Worm (Caenorhabditis elegans): ENCODE data around the gene E04F6.15.

E04F6.15 gene

DNA sequence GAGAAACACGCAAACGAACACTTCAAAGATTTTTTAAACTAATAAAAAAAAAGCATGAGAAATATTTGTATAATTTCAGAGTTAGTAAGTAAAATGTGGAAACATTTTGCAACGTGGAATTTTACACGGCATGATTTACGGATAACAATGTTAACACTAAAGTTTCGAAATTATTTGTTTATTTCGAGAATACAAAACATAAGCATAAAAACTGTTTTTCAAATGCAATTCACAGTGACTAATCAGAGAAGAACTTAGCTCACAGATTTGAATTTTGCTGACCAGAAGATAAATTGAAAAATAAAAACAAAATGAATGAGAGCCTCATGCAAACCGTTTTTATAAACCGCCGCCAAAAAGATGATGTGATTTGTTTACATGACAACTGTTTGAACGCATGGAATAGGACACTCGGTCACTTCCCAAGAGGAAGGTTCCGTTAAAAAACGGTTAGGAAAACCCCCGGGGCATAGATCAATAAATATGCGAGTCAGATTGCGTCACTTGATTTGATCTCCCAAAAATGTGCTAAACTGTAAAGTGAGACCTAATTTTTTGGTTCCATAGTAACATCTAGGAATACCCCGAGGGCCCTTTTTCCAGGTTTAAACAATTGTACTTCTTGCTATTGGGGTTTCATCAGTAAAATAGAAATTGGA lies 15.9 kb upstream of the E04F6.15 start, which contains the start of gene clh-3:
Gene clh-3 (minus strand): TSS at position 51 of the 659 bp plus-strand sequence.
- TF ChIP-seq him-1 (tag; optimal IDR thresholded peaks at IDR 0.05) (no peak), dao-5 (tag; optimal IDR thresholded peaks at IDR 0.05) (no peak), W03F9.2 (tag; optimal IDR thresholded peaks at IDR 0.05) (no peak)

DNA sequence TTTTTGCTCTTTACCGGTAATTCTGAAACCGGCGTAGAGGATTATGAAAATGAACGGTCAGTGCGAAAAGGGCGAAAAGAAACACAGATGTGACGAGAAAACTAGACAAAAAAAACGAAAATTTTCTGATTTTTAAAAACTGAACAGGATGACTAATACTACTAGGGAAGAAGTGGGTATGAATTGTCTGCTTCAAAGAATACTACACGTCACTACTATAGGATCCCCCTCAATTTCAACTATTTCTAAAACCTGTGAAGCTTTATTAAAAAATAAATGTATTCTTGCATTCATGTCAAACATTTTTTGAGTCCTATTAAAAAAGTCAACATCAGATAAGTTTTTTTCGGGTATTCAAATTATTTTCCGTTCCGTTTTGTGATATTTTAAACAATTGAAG lies 14.0 kb upstream of the E04F6.15 start:
- TF ChIP-seq W03F9.2 (tag; optimal IDR thresholded peaks at IDR 0.05), result no peak
- TF ChIP-seq dao-5 (tag; optimal IDR thresholded peaks at IDR 0.05), result no peak
- no peak for TF ChIP-seq him-1 (tag; optimal IDR thresholded peaks at IDR 0.05)

- TF ChIP-seq W03F9.2 (tag; optimal IDR thresholded peaks at IDR 0.05) (no peak), dao-5 (tag; optimal IDR thresholded peaks at IDR 0.05) (no peak), him-1 (tag; optimal IDR thresholded peaks at IDR 0.05) (no peak)
These were observed 7.0 kb upstream of the E04F6.15 start, which contains the start of gene E04F6.10 for ce11 chrII:7217047-7217446. Gene E04F6.10, minus strand, starts transcription at chrII:7217147.

- TF ChIP-seq W03F9.2 (tag; optimal IDR thresholded peaks at IDR 0.05), result no peak
- TF ChIP-seq dao-5 (tag; optimal IDR thresholded peaks at IDR 0.05), result no peak
- TF ChIP-seq him-1 (tag; optimal IDR thresholded peaks at IDR 0.05), result no peak
These were observed 2.0 kb upstream of the E04F6.15 start, which contains the start of gene E04F6.9 for ce11 chrII:7212059-7212458. Gene E04F6.9, minus strand, starts transcription at chrII:7212159.

ce11 chrII:7211280-7211679 lies 1.2 kb upstream of the E04F6.15 start, which contains the start of gene E04F6.8:
Gene E04F6.8, minus strand, starts transcription at chrII:7211380.
- no peak for TF ChIP-seq dao-5 (tag; optimal IDR thresholded peaks at IDR 0.05)
- no peak for TF ChIP-seq him-1 (tag; optimal IDR thresholded peaks at IDR 0.05)
- TF ChIP-seq W03F9.2 (tag; optimal IDR thresholded peaks at IDR 0.05), result no peak

DNA sequence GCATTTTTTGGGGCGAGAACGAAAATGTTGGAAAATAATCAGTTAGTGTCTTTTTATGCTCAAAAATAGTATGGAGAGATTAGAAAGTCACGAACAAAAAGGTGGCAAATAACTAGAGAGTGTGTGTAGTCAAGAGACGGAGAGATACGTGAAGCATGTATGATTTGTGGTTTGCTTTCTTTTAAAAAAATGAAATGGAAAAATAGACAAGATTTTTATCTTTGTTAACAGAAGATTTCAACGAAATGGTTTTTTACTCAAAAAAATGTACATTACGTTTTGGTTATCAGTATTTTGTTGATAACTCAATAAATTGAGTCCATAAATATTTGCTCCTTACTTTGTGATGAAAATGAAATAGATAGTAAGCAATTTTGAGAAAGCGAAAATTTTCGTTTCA lies 1.9 kb downstream of the E04F6.15 start, which contains the start of gene dhs-7:
Gene dhs-7 (minus strand): TSS at position 277 of the 400 bp plus-strand sequence.
- TF ChIP-seq him-1 (tag; optimal IDR thresholded peaks at IDR 0.05), result no peak
- no peak for TF ChIP-seq W03F9.2 (tag; optimal IDR thresholded peaks at IDR 0.05)
- TF ChIP-seq dao-5 (tag; optimal IDR thresholded peaks at IDR 0.05), result no peak

DNA sequence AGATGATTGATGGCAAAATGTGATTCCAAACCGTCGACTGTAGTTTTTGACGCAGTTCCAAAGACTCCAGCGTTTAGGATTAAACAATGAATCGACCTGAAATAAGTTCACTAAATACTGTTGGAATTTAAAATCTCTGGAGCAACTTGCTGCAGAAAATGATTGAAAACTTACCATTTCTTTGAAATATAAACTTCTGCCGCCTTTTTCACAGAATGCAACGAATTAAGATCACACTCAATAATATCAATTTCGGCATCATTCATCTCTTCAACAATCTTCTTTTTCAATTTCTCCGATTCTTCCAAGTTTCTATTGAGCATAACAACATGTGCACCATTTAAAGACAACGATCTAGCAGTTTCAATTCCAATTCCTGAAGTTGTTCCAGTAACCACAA lies 2.4 kb downstream of the E04F6.15 start:
- TF ChIP-seq W03F9.2 (tag; optimal IDR thresholded peaks at IDR 0.05) (no peak), him-1 (tag; optimal IDR thresholded peaks at IDR 0.05) (no peak), dao-5 (tag; optimal IDR thresholded peaks at IDR 0.05) (no peak)

ce11 chrII:7205388-7205787 lies 4.7 kb downstream of the E04F6.15 start, which contains the start of gene srd-59:
Gene srd-59, plus strand, starts transcription at chrII:7205688.
- TF ChIP-seq dao-5 (tag; optimal IDR thresholded peaks at IDR 0.05) (no peak), him-1 (tag; optimal IDR thresholded peaks at IDR 0.05) (no peak), W03F9.2 (tag; optimal IDR thresholded peaks at IDR 0.05) (no peak)

ce11 chrII:7204951-7205350 lies 5.1 kb downstream of the E04F6.15 start, which contains the start of gene srd-58:
Gene srd-58, minus strand, starts transcription at chrII:7205051.
- TF ChIP-seq W03F9.2 (tag; optimal IDR thresholded peaks at IDR 0.05) (no peak), him-1 (tag; optimal IDR thresholded peaks at IDR 0.05) (no peak), dao-5 (tag; optimal IDR thresholded peaks at IDR 0.05) (no peak)

- TF ChIP-seq him-1 (tag; optimal IDR thresholded peaks at IDR 0.05), result no peak
- TF ChIP-seq dao-5 (tag; optimal IDR thresholded peaks at IDR 0.05), result no peak
- no peak for TF ChIP-seq W03F9.2 (tag; optimal IDR thresholded peaks at IDR 0.05)
These were observed 7.0 kb downstream of the E04F6.15 start, which contains the start of gene srd-56 for ce11 chrII:7203110-7203509. Gene srd-56, minus strand, starts transcription at chrII:7203210.

ce11 chrII:7200051-7200599 lies 10.0 kb downstream of the E04F6.15 start, which contains the start of gene pcrg-1:
Gene pcrg-1, plus strand, starts transcription at chrII:7200549.
- TF ChIP-seq him-1 (tag; optimal IDR thresholded peaks at IDR 0.05) (peak; percentile 57), W03F9.2 (tag; optimal IDR thresholded peaks at IDR 0.05) (no peak), dao-5 (tag; optimal IDR thresholded peaks at IDR 0.05) (peak; percentile 60)

- TF ChIP-seq him-1 (tag; optimal IDR thresholded peaks at IDR 0.05), result no peak
- TF ChIP-seq dao-5 (tag; optimal IDR thresholded peaks at IDR 0.05), result no peak
- no peak for TF ChIP-seq W03F9.2 (tag; optimal IDR thresholded peaks at IDR 0.05)
These were observed 10.8 kb downstream of the E04F6.15 start, which contains the start of gene E04F6.6 for ce11 chrII:7199308-7199707. Gene E04F6.6, minus strand, starts transcription at chrII:7199565.

- TF ChIP-seq dao-5 (tag; optimal IDR thresholded peaks at IDR 0.05), result no peak
- TF ChIP-seq W03F9.2 (tag; optimal IDR thresholded peaks at IDR 0.05), result no peak
- no peak for TF ChIP-seq him-1 (tag; optimal IDR thresholded peaks at IDR 0.05)
These were observed 12.7 kb downstream of the E04F6.15 start for ce11 chrII:7197434-7197833.

- no peak for TF ChIP-seq dao-5 (tag; optimal IDR thresholded peaks at IDR 0.05)
- TF ChIP-seq W03F9.2 (tag; optimal IDR thresholded peaks at IDR 0.05), result no peak
- no peak for TF ChIP-seq him-1 (tag; optimal IDR thresholded peaks at IDR 0.05)
These were observed 14.0 kb downstream of the E04F6.15 start, which contains the start of gene maoc-1 for ce11 chrII:7196040-7196439. Gene maoc-1, plus strand, starts transcription at chrII:7196276.

Data from whole organism, L4/young adult.